Worm (Caenorhabditis elegans): ENCODE measurements around the gene pept-1.

- no peak for TF ChIP-seq nhr-10 (tag; optimal IDR thresholded peaks at IDR 0.05)
- TF ChIP-seq alr-1 (tag; optimal IDR thresholded peaks at IDR 0.05), result no peak
- no peak for TF ChIP-seq crh-2 (tag; optimal IDR thresholded peaks at IDR 0.05)
- no peak for TF ChIP-seq lsy-2 (tag; optimal IDR thresholded peaks at IDR 0.05)
- TF ChIP-seq nhr-77 (tag; optimal IDR thresholded peaks at IDR 0.05), result no peak
- TF ChIP-seq ztf-1 (GFP tag; conservative IDR thresholded peaks at IDR 0.05), result no peak
- no peak for TF ChIP-seq ama-1 (optimal IDR thresholded peaks at IDR 0.05)
- TF ChIP-seq aly-2 (tag; optimal IDR thresholded peaks at IDR 0.05), result no peak
- TF ChIP-seq Y55F3AM.14 (GFP tag; optimal IDR thresholded peaks at IDR 0.05), result no peak
- no peak for TF ChIP-seq lin-13 (GFP tag; optimal IDR thresholded peaks at IDR 0.05)
- TF ChIP-seq nhr-25 (tag; optimal IDR thresholded peaks at IDR 0.05), result no peak
- no peak for TF ChIP-seq ztf-11 (tag; optimal IDR thresholded peaks at IDR 0.05)
- no peak for TF ChIP-seq nhr-12 (tag; optimal IDR thresholded peaks at IDR 0.05)
Measured at ce11 chrX:6433688-6434087, 23.0 kb upstream of the pept-1 start, which contains the start of gene K10C2.2.
